Worm (Caenorhabditis elegans): ENCODE results near the gene srw-48.

DNA sequence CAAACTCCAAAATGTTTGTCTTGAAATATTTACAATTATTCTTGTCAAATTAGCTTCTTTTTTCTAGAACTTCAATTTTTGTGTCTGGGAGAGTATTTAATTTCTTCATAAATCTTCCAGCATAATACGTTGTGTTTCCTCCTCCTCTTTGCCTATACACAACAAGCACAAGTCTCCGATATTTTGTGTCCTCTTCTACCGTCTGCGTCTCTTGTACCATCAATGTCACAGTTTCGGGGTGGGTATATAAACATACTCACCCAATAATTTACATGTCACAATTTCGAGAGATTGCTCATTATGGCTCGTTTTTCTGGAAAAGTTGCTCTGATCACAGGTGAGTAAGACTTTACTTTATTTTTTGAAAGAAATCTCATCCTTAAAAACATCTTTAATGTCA is 16.8 kb downstream of the srw-48 start, which contains the start of gene F26D2.15:
- no peak for TF ChIP-seq B0310.2 (tag; optimal IDR thresholded peaks at IDR 0.05)
- TF ChIP-seq ama-1 (optimal IDR thresholded peaks at IDR 0.05): no peak
- no peak for TF ChIP-seq hmbx-1 (tag; optimal IDR thresholded peaks at IDR 0.05)
- TF ChIP-seq ets-7 (tag; optimal IDR thresholded peaks at IDR 0.05): no peak
- no peak for TF ChIP-seq ceh-13 (GFP tag; optimal IDR thresholded peaks at IDR 0.05)
- TF ChIP-seq pes-1 (GFP tag; IDR thresholded peaks at IDR 0.05): no peak
- no peak for TF ChIP-seq sea-1 (GFP tag; conservative IDR thresholded peaks at IDR 0.05)
- TF ChIP-seq scrt-1 (GFP tag; IDR thresholded peaks at IDR 0.05): no peak
- TF ChIP-seq hnd-1 (tag; optimal IDR thresholded peaks at IDR 0.05): no peak
- TF ChIP-seq tbx-37 (GFP tag; conservative IDR thresholded peaks at IDR 0.05): no peak
- no peak for TF ChIP-seq ceh-36 (tag; optimal IDR thresholded peaks at IDR 0.05)
